Worm (Caenorhabditis elegans) whole organism, mixed stage, embryonic: Measurements from ENCODE around the gene T27E4.1.

ENCODE experiments used
- lin-13 ChIP-seq: fragments of 150-350 bp; optimal IDR thresholded peaks from 2 replicates; lab custom pipeline; 2014; ENCODE audit warnings: missing biosample characterization, missing genetic modification characterization
- mep-1 ChIP-seq: fragments of 150-350 bp; optimal IDR thresholded peaks from 2 replicates; lab custom pipeline; 2017; ENCODE audit warnings: missing biosample characterization, missing genetic modification reagents, missing genetic modification characterization, inconsistent platforms
- nhr-237 ChIP-seq: fragments of 150-350 bp; optimal IDR thresholded peaks from 2 replicates; lab custom pipeline; 2014; ENCODE audit warnings: missing biosample characterization, missing genetic modification characterization
- snpc-4 ChIP-seq: fragments of 150-350 bp; optimal IDR thresholded peaks from 2 replicates; lab custom pipeline; 2014; ENCODE audit warnings: missing biosample characterization, missing genetic modification characterization
- zip-8 ChIP-seq: fragments of 150-350 bp; optimal IDR thresholded peaks from 2 replicates; lab custom pipeline; 2014; ENCODE audit warnings: missing biosample characterization, missing genetic modification characterization

DNA sequence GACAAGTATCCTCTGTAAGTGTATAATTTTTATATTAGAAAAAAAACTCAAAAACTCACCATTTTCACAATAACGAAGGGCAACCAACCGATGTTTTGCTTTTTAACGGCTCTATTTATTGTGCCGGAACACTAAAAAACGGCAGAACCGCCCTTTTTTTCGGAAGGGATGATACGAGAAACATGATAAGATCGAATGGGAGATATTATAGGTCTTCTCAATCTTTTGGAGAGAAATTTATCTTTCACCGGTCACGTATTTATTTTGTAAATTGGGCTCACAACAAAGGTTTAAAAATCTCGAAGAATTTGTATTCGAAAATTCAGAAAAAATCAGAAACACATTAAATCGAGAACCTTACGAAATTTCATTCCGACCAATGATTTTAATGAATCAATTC, 37.4 kb upstream of the T27E4.1 start, which contains the start of gene swm-1:
- no peak for TF ChIP-seq snpc-4 (tag; lab: Kevin White, UChicago)
- TF ChIP-seq mep-1 (tag; lab: Kevin White, UChicago) = no peak
- TF ChIP-seq zip-8 (tag; lab: Kevin White, UChicago) = no peak
- no peak for TF ChIP-seq lin-13
- no peak for TF ChIP-seq nhr-237 (tag; lab: Kevin White, UChicago)
